Worm (Caenorhabditis elegans) whole organism, L1 larva: Measurements from ENCODE around the gene grd-7.
A peak's percentile ranks its signal among the peaks of the same experiment; 100 is the strongest.

Source experiments
- C04F5.9 ChIP-seq: sonication (generic microtip); optimal IDR thresholded peaks from 2 replicates; lab custom pipeline; 2016; ENCODE audit warnings: missing genetic modification characterization, missing compliant biosample characterization
- F16B12.6 ChIP-seq: fragments of 150-350 bp; optimal IDR thresholded peaks from 2 replicates; lab custom pipeline; 2014; ENCODE audit warnings: missing biosample characterization, missing genetic modification characterization
- Y116A8C.19 ChIP-seq: sonication (generic microtip); optimal IDR thresholded peaks from 2 replicates; lab custom pipeline; 2016; ENCODE audit warnings: missing compliant biosample characterization, missing genetic modification characterization, borderline replicate concordance
- aha-1 ChIP-seq: fragments of 150-350 bp; optimal IDR thresholded peaks from 2 replicates; lab custom pipeline; 2014; ENCODE audit warnings: missing biosample characterization, missing genetic modification characterization
- aly-2 ChIP-seq: fragments of 150-350 bp; optimal IDR thresholded peaks from 2 replicates; lab custom pipeline; 2014; ENCODE audit warnings: missing biosample characterization, missing genetic modification characterization
- ama-1 ChIP-seq: fragments of 150-350 bp; optimal IDR thresholded peaks from 2 replicates; lab custom pipeline; 2014
- blmp-1 ChIP-seq: fragments of 150-350 bp; optimal IDR thresholded peaks from 2 replicates; lab custom pipeline; 2014; ENCODE audit warnings: missing biosample characterization, missing genetic modification characterization
- ceh-8 ChIP-seq: fragments of 200-800 bp; sonication (Bioruptor generic); optimal IDR thresholded peaks from 2 replicates; lab custom pipeline; 2018; ENCODE audit warnings: mild to moderate bottlenecking, missing genetic modification characterization, moderate library complexity, missing compliant biosample characterization
- ceh-82 ChIP-seq, 3 experiments: fragments of 150-350 bp in 1 of 3; sonication (generic microtip) in 2 of 3; optimal IDR thresholded peaks; 2 replicates each; lab custom pipeline; 2014 to 2017; ENCODE audit warnings: missing biosample characterization in 3 of 3, missing genetic modification characterization in 3 of 3
- ceh-88 ChIP-seq: fragments of 200-800 bp; sonication (Bioruptor generic); IDR thresholded peaks from 2 replicates; pipeline ENCODE4 v1.3.6; 2022; ENCODE audit warnings: missing genetic modification characterization, missing compliant biosample characterization
- dsc-1 ChIP-seq: sonication (generic microtip); optimal IDR thresholded peaks from 2 replicates; lab custom pipeline; 2016; ENCODE audit warnings: mild to moderate bottlenecking, missing genetic modification characterization, missing compliant biosample characterization
- elt-2 ChIP-seq: sonication (generic microtip); optimal IDR thresholded peaks from 2 replicates; lab custom pipeline; 2016; ENCODE audit warnings: missing genetic modification characterization, mild to moderate bottlenecking, inconsistent platforms, missing compliant biosample characterization, missing genetic modification reagents
- fkh-10 ChIP-seq: sonication (generic microtip); optimal IDR thresholded peaks from 2 replicates; lab custom pipeline; 2017; ENCODE audit warnings: missing biosample characterization, missing genetic modification reagents, missing genetic modification characterization
- fkh-4 ChIP-seq: sonication (generic microtip); optimal IDR thresholded peaks from 2 replicates; lab custom pipeline; 2016; ENCODE audit warnings: missing compliant biosample characterization, missing genetic modification characterization, borderline replicate concordance
- fos-1 ChIP-seq: fragments of 150-350 bp; optimal IDR thresholded peaks from 2 replicates; lab custom pipeline; 2014; ENCODE audit warnings: missing biosample characterization, missing genetic modification characterization
- grh-1 ChIP-seq: fragments of 200-800 bp; sonication (Bioruptor generic); IDR thresholded peaks from 2 replicates; pipeline ENCODE4 v1.3.6; 2022; ENCODE audit warnings: missing genetic modification reagents, missing genetic modification characterization, missing compliant biosample characterization
- hlh-17 ChIP-seq: fragments of 200-800 bp; sonication (Bioruptor generic); optimal IDR thresholded peaks from 2 replicates; lab custom pipeline; 2018; ENCODE audit warnings: missing genetic modification characterization, mild to moderate bottlenecking, missing compliant biosample characterization, moderate library complexity, borderline replicate concordance
- irx-1 ChIP-seq: sonication (generic microtip); optimal IDR thresholded peaks from 2 replicates; lab custom pipeline; 2016; ENCODE audit warnings: missing genetic modification characterization, missing compliant biosample characterization
- lin-14 ChIP-seq: fragments of 200-800 bp; sonication (Bioruptor generic); optimal IDR thresholded peaks from 2 replicates; lab custom pipeline; 2018; ENCODE audit warnings: mild to moderate bottlenecking, missing genetic modification characterization, moderate library complexity, missing compliant biosample characterization
- lin-15B ChIP-seq: fragments of 150-350 bp; sonication (generic microtip); optimal IDR thresholded peaks from 3 replicates; lab custom pipeline; 2014; ENCODE audit warnings: missing biosample characterization, missing genetic modification characterization
- lin-35 ChIP-seq, 2 experiments: fragments of 150-350 bp; optimal IDR thresholded peaks; 2 replicates each; lab custom pipeline; 2014; ENCODE audit warnings: missing biosample characterization in 2 of 2, missing genetic modification characterization in 2 of 2, missing genetic modification reagents in 2 of 2
- lir-3 ChIP-seq: sonication (generic microtip); optimal IDR thresholded peaks from 2 replicates; lab custom pipeline; 2016; ENCODE audit warnings: mild to moderate bottlenecking, missing genetic modification characterization, moderate library complexity, missing compliant biosample characterization; ENCODE audit not compliant: poor library complexity
- nhr-76 ChIP-seq: sonication (generic microtip); optimal IDR thresholded peaks from 2 replicates; lab custom pipeline; 2017; ENCODE audit warnings: missing biosample characterization, missing genetic modification characterization
- nhr-77 ChIP-seq: fragments of 150-350 bp; optimal IDR thresholded peaks from 2 replicates; lab custom pipeline; 2014; ENCODE audit warnings: missing biosample characterization, missing genetic modification characterization
- nhr-90 ChIP-seq: sonication (generic microtip); optimal IDR thresholded peaks from 2 replicates; lab custom pipeline; 2016; ENCODE audit warnings: mild to moderate bottlenecking, missing genetic modification characterization, missing compliant biosample characterization; ENCODE audit not compliant: poor library complexity
- pqm-1 ChIP-seq: sonication (generic microtip); optimal IDR thresholded peaks from 3 replicates; lab custom pipeline; 2017; ENCODE audit warnings: missing biosample characterization, missing genetic modification characterization
- rnt-1 ChIP-seq: sonication (generic microtip); optimal IDR thresholded peaks from 2 replicates; lab custom pipeline; 2016; ENCODE audit warnings: mild to moderate bottlenecking, missing genetic modification characterization, moderate library complexity, missing compliant biosample characterization
- sox-4 ChIP-seq: sonication (generic microtip); optimal IDR thresholded peaks from 2 replicates; lab custom pipeline; 2016; ENCODE audit warnings: missing genetic modification characterization, missing compliant biosample characterization
- tbx-2 ChIP-seq: sonication (generic microtip); optimal IDR thresholded peaks from 2 replicates; lab custom pipeline; 2016; ENCODE audit warnings: missing genetic modification characterization, missing compliant biosample characterization
- unc-130 ChIP-seq: fragments of 150-350 bp; optimal IDR thresholded peaks from 2 replicates; lab custom pipeline; 2017; ENCODE audit warnings: missing biosample characterization, missing genetic modification characterization, inconsistent platforms
- unc-30 ChIP-seq: sonication (generic microtip); optimal IDR thresholded peaks from 2 replicates; lab custom pipeline; 2017; ENCODE audit warnings: missing biosample characterization, missing genetic modification characterization
- unc-86 ChIP-seq: sonication (generic microtip); optimal IDR thresholded peaks from 2 replicates; lab custom pipeline; 2016; ENCODE audit warnings: missing genetic modification characterization, missing compliant biosample characterization
- unc-98 ChIP-seq: fragments of 200-800 bp; sonication (Bioruptor generic); IDR thresholded peaks from 2 replicates; pipeline ENCODE4 v1.3.6; 2022; ENCODE audit warnings: missing genetic modification characterization, missing compliant biosample characterization

The grd-7 gene

DNA sequence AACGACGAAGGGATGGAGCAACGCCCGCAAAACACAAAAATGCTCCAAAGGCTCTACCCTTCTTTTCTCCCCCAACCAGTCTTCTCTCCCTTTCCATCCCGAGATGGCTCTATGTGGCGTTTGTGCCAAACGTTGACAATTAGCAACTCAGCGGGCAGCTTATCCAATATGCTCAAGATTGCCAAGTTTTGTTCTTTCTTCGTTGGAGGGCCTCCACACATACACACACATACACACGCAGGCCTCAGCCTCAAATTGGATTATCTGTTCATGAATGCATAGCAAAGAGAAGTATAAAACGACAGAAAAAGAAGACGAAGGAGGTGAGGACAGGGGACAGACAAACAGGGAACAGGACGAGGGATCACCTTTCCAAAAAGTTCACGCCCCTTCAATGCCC lies 12.1 kb upstream of the grd-7 start:
- TF ChIP-seq lin-14 (GFP tag; lab: Kevin White, UChicago) (peak; percentile 74), ceh-82 (tag; optimal IDR thresholded peaks at IDR 0.05; lab: Kevin White, UChicago) (peak in 1 of 3 experiments; percentile 12), ceh-8 (GFP tag; lab: Kevin White, UChicago) (peak; percentile 27), pqm-1 (tag; lab: Kevin White, UChicago) (no peak), ceh-88 (no peak)
- TF ChIP-seq, all 84 proteins: peak for 3

DNA sequence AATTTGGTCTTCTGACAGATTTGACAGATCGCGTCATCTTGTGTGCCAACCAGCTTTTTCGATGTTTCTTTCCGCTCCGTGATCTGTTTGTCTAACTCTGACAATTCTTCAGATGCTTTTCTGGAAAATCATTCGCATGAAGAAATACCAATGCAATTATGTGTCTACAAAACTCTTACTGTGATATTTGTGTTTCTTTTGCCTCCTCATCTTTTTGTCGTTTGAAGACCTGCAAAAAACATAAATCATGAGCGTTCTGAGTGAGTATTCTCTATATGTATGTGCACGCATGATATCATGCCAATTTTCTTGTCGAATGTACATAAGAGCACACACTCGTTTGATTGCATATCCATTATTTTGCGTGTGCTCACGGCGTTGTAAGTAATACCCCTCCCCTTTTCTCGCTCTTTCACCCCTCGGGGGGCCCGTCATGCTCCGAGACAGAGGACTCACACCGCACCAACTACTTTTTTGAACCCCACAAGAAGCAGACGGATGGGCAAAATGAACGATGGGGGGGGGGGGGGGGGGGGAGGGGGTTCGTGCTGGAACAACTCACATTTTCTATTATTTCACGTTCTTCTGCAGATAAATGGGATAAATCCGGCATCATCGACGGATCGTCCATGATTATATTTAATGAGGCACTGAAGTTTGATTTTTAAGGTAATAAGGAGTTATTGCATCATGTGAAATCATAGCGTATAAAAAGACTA lies 10.6 kb upstream of the grd-7 start, which contains the start of gene unc-10:
Gene unc-10, minus strand, starts transcription at position 652 of the 719 bp plus-strand sequence.
- TF ChIP-seq unc-130 (no peak), elt-2 (tag; lab: Kevin White, UChicago) (no peak), ama-1 (lab: Kevin White, UChicago) (no peak)
- TF ChIP-seq, all 84 proteins: peak for 0

DNA sequence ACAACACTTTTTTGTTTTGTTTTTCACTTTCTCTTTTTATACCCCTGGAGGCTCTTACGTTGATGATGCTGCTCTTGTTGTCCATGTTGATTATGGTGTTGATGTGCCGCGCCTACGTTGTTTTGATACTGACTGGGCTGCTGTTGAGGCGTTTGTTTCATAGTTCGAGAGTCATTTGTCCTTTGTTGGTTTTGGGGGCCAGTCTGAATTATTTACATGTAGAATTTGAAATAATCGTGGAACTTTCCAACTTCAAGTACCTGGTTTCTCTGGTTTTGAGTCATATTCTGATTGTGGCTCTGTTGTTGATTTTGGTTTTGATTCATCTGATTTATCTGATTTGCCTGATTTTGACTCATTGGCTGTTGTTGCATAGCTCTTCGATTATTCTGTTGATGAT lies 8.8 kb upstream of the grd-7 start:
- TF ChIP-seq F16B12.6 (tag; lab: Kevin White, UChicago) (no peak), irx-1 (tag; lab: Kevin White, UChicago) (no peak), Y116A8C.19 (tag; lab: Kevin White, UChicago) (no peak), ceh-88 (no peak), nhr-90 (no peak), nhr-77 (tag; lab: Kevin White, UChicago) (no peak), tbx-2 (tag; lab: Kevin White, UChicago) (no peak), lin-35 (GFP tag; optimal IDR thresholded peaks at IDR 0.05; lab: Kevin White, UChicago) (no peak), aha-1 (no peak), lin-14 (GFP tag; lab: Kevin White, UChicago) (no peak), unc-130 (no peak)

DNA sequence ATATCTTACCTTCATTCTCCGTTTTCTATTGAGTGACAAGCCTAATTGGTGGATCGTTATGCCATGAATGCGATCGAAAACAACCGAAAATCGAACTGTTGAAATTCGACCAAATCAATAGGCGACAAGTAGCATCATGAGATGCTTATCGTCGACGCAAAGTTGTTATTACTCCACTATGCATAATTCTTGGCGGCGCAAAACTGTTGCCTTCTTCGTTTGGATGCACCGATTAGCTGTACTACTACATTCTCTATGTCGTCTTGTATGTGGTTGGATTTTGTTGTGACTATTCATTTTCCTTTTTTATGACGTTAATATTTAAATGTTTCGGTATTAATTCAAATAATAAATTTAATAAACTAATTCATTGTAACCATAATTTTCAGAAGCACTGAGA lies 2.7 kb upstream of the grd-7 start, which contains the start of gene F46H5.11:
Gene F46H5.11, minus strand, starts transcription at position 101 of the 400 bp plus-strand sequence.
- TF ChIP-seq C04F5.9 (tag; lab: Kevin White, UChicago) = no peak

DNA sequence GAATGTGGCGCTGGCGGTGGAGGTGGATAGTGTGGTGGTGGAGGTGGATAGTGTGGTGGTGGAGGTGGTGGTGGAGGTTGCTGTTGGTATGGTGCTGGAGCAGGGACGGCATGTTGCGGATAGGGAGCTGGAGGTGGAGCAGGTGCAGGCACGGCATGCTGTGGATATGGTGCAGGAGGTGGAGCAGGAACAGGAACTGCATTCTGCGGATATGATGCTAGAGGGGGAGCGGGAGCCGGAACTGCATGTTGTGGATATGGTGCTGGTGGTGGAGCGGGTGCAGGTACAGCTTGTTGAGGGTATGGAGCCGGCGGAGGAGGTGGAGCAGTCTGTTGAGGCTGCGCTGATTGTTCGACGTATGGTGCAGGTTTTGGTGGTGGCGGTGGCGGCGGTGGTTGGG lies 314 bp downstream of the grd-7 start:
- TF ChIP-seq unc-98 (GFP tag; lab: Robert Waterston, UW) = no peak
- no peak for TF ChIP-seq dsc-1 (tag; lab: Kevin White, UChicago)
- no peak for TF ChIP-seq F16B12.6 (tag; lab: Kevin White, UChicago)
- no peak for TF ChIP-seq blmp-1 (tag; lab: Kevin White, UChicago)
- TF ChIP-seq fos-1 (tag; lab: Kevin White, UChicago) = no peak
- no peak for TF ChIP-seq unc-30 (tag; lab: Kevin White, UChicago)
- TF ChIP-seq nhr-76 = no peak
- TF ChIP-seq fkh-4 (tag; lab: Kevin White, UChicago) = no peak
- TF ChIP-seq grh-1 (GFP tag; lab: Robert Waterston, UW) = no peak
- TF ChIP-seq sox-4 (tag; lab: Kevin White, UChicago) = no peak

DNA sequence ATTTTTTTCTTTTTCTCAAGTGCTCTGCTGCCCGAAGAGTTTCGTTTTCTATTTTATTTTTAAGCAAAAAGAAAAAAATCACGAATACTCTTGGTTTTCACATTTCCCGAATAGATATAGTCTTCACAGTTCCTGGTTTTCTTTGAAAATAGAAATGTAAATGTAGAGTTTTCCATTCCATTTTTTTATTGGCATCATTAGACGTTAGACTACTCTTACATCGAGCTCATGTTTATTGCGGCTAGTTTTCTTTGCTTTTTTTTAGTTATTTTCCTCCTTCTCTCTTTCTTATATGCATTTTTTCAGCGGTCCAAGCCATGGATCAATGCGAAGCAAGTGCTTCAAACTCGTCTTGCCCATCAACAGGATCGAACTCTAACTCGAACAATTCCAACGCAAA lies 3.9 kb downstream of the grd-7 start, which contains the start of gene F46H5.2:
Gene F46H5.2, plus strand, starts transcription at position 301 of the 400 bp plus-strand sequence.
- no peak for TF ChIP-seq dsc-1 (tag; lab: Kevin White, UChicago)
- TF ChIP-seq aly-2 = no peak
- no peak for TF ChIP-seq grh-1 (GFP tag; lab: Robert Waterston, UW)
- TF ChIP-seq fkh-10 (GFP tag; lab: Kevin White, UChicago) = no peak
- TF ChIP-seq rnt-1 (tag; lab: Kevin White, UChicago) = no peak
- no peak for TF ChIP-seq lir-3
- no peak for TF ChIP-seq ceh-82 (tag; optimal IDR thresholded peaks at IDR 0.05; lab: Kevin White, UChicago)
- no peak for TF ChIP-seq hlh-17 (GFP tag; lab: Kevin White, UChicago)
- no peak for TF ChIP-seq nhr-90
- no peak for TF ChIP-seq unc-86 (tag; lab: Kevin White, UChicago)
- TF ChIP-seq lin-15B = no peak
- TF ChIP-seq sox-4 (tag; lab: Kevin White, UChicago) = no peak
